Worm (Caenorhabditis elegans): ENCODE data around the gene F52E4.5.

F52E4.5 gene

ce11 chrX:3106137-3106536 is 19.0 kb upstream of the F52E4.5 start, which contains the start of gene K10B3.5 (continued):
- peak; percentile 63 to 86 for TF ChIP-seq efl-1 (optimal IDR thresholded peaks at IDR 0.05)
- TF ChIP-seq efl-1 (GFP tag; optimal IDR thresholded peaks at IDR 0.05 in 1 of 2) = peak; percentile 76 to 94
- no peak for TF ChIP-seq C04F5.9 (tag; optimal IDR thresholded peaks at IDR 0.05)
- peak; percentile 1 for TF ChIP-seq mef-2 (tag; optimal IDR thresholded peaks at IDR 0.05)
- no peak for TF ChIP-seq mab-9 (GFP tag; IDR thresholded peaks at IDR 0.05)
- TF ChIP-seq ces-1 (GFP tag; optimal IDR thresholded peaks at IDR 0.05) = no peak
- peak; percentile 93 for TF ChIP-seq lin-14 (GFP tag; optimal IDR thresholded peaks at IDR 0.05)
- peak; percentile 43 for TF ChIP-seq unc-130 (tag; optimal IDR thresholded peaks at IDR 0.05)
- TF ChIP-seq skn-1 (tag; optimal IDR thresholded peaks at IDR 0.05) = peak; percentile 48
- peak; percentile 79 for TF ChIP-seq rnt-1 (tag; optimal IDR thresholded peaks at IDR 0.05)
- no peak for TF ChIP-seq pqm-1 (tag; optimal IDR thresholded peaks at IDR 0.05)
- TF ChIP-seq grh-1 (GFP tag; IDR thresholded peaks at IDR 0.05) = no peak
- TF ChIP-seq C16A3.4 (tag; optimal IDR thresholded peaks at IDR 0.05) = peak; percentile 82
- TF ChIP-seq snu-23 (GFP tag; optimal IDR thresholded peaks at IDR 0.05) = peak; percentile 71
- TF ChIP-seq egl-27 (tag; optimal IDR thresholded peaks at IDR 0.05) = no peak
- peak; percentile 65 for TF ChIP-seq swsn-7 (tag; optimal IDR thresholded peaks at IDR 0.05)
- TF ChIP-seq pag-3 (tag; optimal IDR thresholded peaks at IDR 0.05; ENCODE audit: borderline replicate concordance, insufficient read depth) = peak; percentile 60
- TF ChIP-seq ztf-4 (tag; optimal IDR thresholded peaks at IDR 0.05) = no peak
- peak; percentile 17 for TF ChIP-seq fkh-8 (tag; optimal IDR thresholded peaks at IDR 0.05)
- TF ChIP-seq aly-2 (tag; optimal IDR thresholded peaks at IDR 0.05) = no peak
- peak; percentile 25 for TF ChIP-seq unc-86 (tag; optimal IDR thresholded peaks at IDR 0.05)
- TF ChIP-seq vab-15 (tag; optimal IDR thresholded peaks at IDR 0.05) = no peak
- peak; percentile 69 for TF ChIP-seq lin-13 (GFP tag; optimal IDR thresholded peaks at IDR 0.05)
- no peak for TF ChIP-seq F16B12.6 (tag; optimal IDR thresholded peaks at IDR 0.05)
- TF ChIP-seq fkh-4 (tag; optimal IDR thresholded peaks at IDR 0.05; ENCODE audit: borderline replicate concordance) = no peak
- peak; percentile 63 to 74 for TF ChIP-seq lsy-2 (tag; optimal IDR thresholded peaks at IDR 0.05)
- no peak for TF ChIP-seq hpl-2 (GFP tag; optimal IDR thresholded peaks at IDR 0.05)
- no peak for TF ChIP-seq nhr-11 (tag; optimal IDR thresholded peaks at IDR 0.05)
- peak; percentile 59 for TF ChIP-seq nhr-77 (tag; optimal IDR thresholded peaks at IDR 0.05)
- peak; percentile 70 to 91 for TF ChIP-seq lin-35 (GFP tag; optimal IDR thresholded peaks at IDR 0.05)
- TF ChIP-seq tbx-2 (tag; optimal IDR thresholded peaks at IDR 0.05) = peak; percentile 72
- no peak for TF ChIP-seq nhr-76 (tag; optimal IDR thresholded peaks at IDR 0.05)

DNA sequence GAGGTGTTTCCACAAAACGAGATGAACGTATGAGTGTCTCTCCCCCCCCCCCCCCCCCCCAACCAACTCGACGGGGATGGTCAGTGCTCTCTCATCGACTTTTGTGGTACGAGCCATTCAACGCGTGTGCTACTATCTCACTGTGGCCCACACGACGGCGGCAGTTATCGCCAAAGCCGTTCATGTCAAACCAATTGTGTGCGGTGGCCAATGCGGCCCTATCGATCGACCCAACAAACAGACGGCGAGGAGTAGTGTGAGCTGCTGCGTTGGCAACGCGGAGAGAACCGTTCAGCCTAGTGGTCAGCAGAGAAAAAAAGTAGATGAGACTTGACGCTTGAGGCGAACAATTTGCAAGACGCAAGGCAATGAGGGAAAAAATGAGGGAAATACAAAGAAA is 15.7 kb upstream of the F52E4.5 start:
- TF ChIP-seq ceh-82 (tag; optimal IDR thresholded peaks at IDR 0.05) (no peak), nhr-11 (tag; optimal IDR thresholded peaks at IDR 0.05) (no peak), ztf-11 (tag; optimal IDR thresholded peaks at IDR 0.05) (no peak), lin-14 (GFP tag; optimal IDR thresholded peaks at IDR 0.05) (peak; percentile 57), nhr-20 (tag; optimal IDR thresholded peaks at IDR 0.05) (no peak), fos-1 (tag; optimal IDR thresholded peaks at IDR 0.05) (no peak), snu-23 (GFP tag; optimal IDR thresholded peaks at IDR 0.05) (peak; percentile 10), lsy-2 (tag; optimal IDR thresholded peaks at IDR 0.05) (no peak), F16B12.6 (tag; optimal IDR thresholded peaks at IDR 0.05) (no peak), nhr-90 (tag; optimal IDR thresholded peaks at IDR 0.05; ENCODE audit: poor library complexity) (no peak), nhr-47 (tag; optimal IDR thresholded peaks at IDR 0.05) (no peak), fkh-8 (tag; optimal IDR thresholded peaks at IDR 0.05) (peak; percentile 26), jun-1 (tag; optimal IDR thresholded peaks at IDR 0.05) (no peak), Y116A8C.19 (tag; optimal IDR thresholded peaks at IDR 0.05; ENCODE audit: borderline replicate concordance) (no peak), nhr-237 (tag; optimal IDR thresholded peaks at IDR 0.05) (no peak), unc-30 (tag; optimal IDR thresholded peaks at IDR 0.05) (no peak), mdl-1 (tag; optimal IDR thresholded peaks at IDR 0.05) (no peak), C04F5.9 (tag; optimal IDR thresholded peaks at IDR 0.05) (no peak), rnt-1 (tag; optimal IDR thresholded peaks at IDR 0.05) (peak; percentile 25), snpc-4 (tag; optimal IDR thresholded peaks at IDR 0.05) (no peak), lin-13 (GFP tag; optimal IDR thresholded peaks at IDR 0.05) (no peak), mep-1 (tag; optimal IDR thresholded peaks at IDR 0.05) (peak; percentile 34), skn-1 (tag; optimal IDR thresholded peaks at IDR 0.05) (peak; percentile 16), dsc-1 (tag; optimal IDR thresholded peaks at IDR 0.05) (peak; percentile 18), nhr-12 (tag; optimal IDR thresholded peaks at IDR 0.05) (no peak), isw-1 (GFP tag; IDR thresholded peaks at IDR 0.05) (no peak), irx-1 (tag; optimal IDR thresholded peaks at IDR 0.05) (no peak), nhr-71 (tag; optimal IDR thresholded peaks at IDR 0.05) (peak; percentile 9), swsn-7 (tag; optimal IDR thresholded peaks at IDR 0.05) (no peak), C34B4.2 (tag; optimal IDR thresholded peaks at IDR 0.05) (no peak), egl-27 (tag; optimal IDR thresholded peaks at IDR 0.05) (no peak), fkh-4 (tag; optimal IDR thresholded peaks at IDR 0.05; ENCODE audit: borderline replicate concordance) (no peak), efl-1 (optimal IDR thresholded peaks at IDR 0.05) (no peak), efl-1 (GFP tag; optimal IDR thresholded peaks at IDR 0.05 in 1 of 2) (no peak)

All from whole organism, L1 larva.